Fruit fly (Drosophila melanogaster) whole organism, wandering third instar larva: ENCODE measurements around the gene CG32813.
A peak's percentile ranks its signal among the peaks of the same experiment; 100 is the strongest.

ENCODE experiments used
- Abd-B ChIP-seq: fragments of >200 bp; optimal IDR thresholded peaks from 2 replicates; lab custom pipeline; 2017; ENCODE audit warnings: missing biosample characterization, missing genetic modification characterization
- CG9705 ChIP-seq: fragments of 200-800 bp; sonication (Bioruptor generic); optimal IDR thresholded peaks from 2 replicates; lab custom pipeline; 2018; ENCODE audit warnings: missing biosample characterization, mild to moderate bottlenecking, missing genetic modification characterization
- CrebA ChIP-seq: fragments of 200-800 bp; sonication (Bioruptor generic); optimal IDR thresholded peaks from 2 replicates; lab custom pipeline; 2016; ENCODE audit warnings: missing biosample characterization, mild to moderate bottlenecking, missing genetic modification characterization, borderline replicate concordance
- Dfd ChIP-seq: fragments of >200 bp; optimal IDR thresholded peaks from 2 replicates; lab custom pipeline; 2017; ENCODE audit warnings: missing biosample characterization, missing genetic modification characterization
- Dif ChIP-seq: fragments of 200-275, 200-300 bp; sonication (Bioruptor generic); optimal IDR thresholded peaks from 2 replicates; lab custom pipeline; 2018; ENCODE audit warnings: missing biosample characterization, missing genetic modification characterization; ENCODE audit not compliant: partially characterized antibody
- GATAd ChIP-seq: sonication (Bioruptor generic); optimal IDR thresholded peaks from 2 replicates; lab custom pipeline; 2016; ENCODE audit warnings: missing biosample characterization, missing genetic modification characterization
- HLH106 ChIP-seq: fragments of 200-800 bp; optimal IDR thresholded peaks from 3 replicates; lab custom pipeline; 2019; ENCODE audit warnings: missing biosample characterization, mild to moderate bottlenecking, missing genetic modification characterization, moderate library complexity
- Hr83 ChIP-seq: fragments of 200-300 bp; sonication (Bioruptor generic); optimal IDR thresholded peaks from 2 replicates; lab custom pipeline; 2016; ENCODE audit warnings: missing biosample characterization, mild to moderate bottlenecking, missing genetic modification characterization, moderate library complexity; ENCODE audit not compliant: poor library complexity, severe bottlenecking
- Myc ChIP-seq: fragments of >200 bp; optimal IDR thresholded peaks from 2 replicates; lab custom pipeline; 2017
- N ChIP-seq: fragments of >200 bp; optimal IDR thresholded peaks from 2 replicates; lab custom pipeline; 2018; ENCODE audit warnings: missing biosample characterization, missing external identifiers, missing genetic modification characterization
- OdsH ChIP-seq: fragments of 200-800 bp; sonication (Bioruptor generic); optimal IDR thresholded peaks from 2 replicates; lab custom pipeline; 2016; ENCODE audit warnings: missing biosample characterization, mild to moderate bottlenecking, missing genetic modification characterization
- Rel ChIP-seq, 2 experiments: fragments of 200-800 bp; sonication (Bioruptor generic) in 1 of 2; optimal IDR thresholded peaks; 2 replicates in 1 of 2; 3 replicates in 1 of 2; lab custom pipeline; 2016 to 2019; ENCODE audit warnings: mild to moderate bottlenecking in 2 of 2, missing biosample characterization in 2 of 2, missing genetic modification characterization in 2 of 2, moderate library complexity in 1 of 2
- Sp1 ChIP-seq: fragments of 200-800 bp; sonication (Bioruptor generic); optimal IDR thresholded peaks from 3 replicates; lab custom pipeline; 2019; ENCODE audit warnings: missing biosample characterization, mild to moderate bottlenecking, missing genetic modification characterization, moderate library complexity
- Vsx2 ChIP-seq: fragments of 200-300, 225-300 bp; sonication (Bioruptor generic); optimal IDR thresholded peaks from 2 replicates; lab custom pipeline; 2018; ENCODE audit warnings: missing biosample characterization, missing genetic modification characterization; ENCODE audit not compliant: partially characterized antibody
- br ChIP-seq: fragments of 200-800 bp; sonication (Bioruptor generic); optimal IDR thresholded peaks from 2 replicates; lab custom pipeline; 2016; ENCODE audit warnings: missing biosample characterization, missing genetic modification characterization
- brk ChIP-seq: fragments of 200-800 bp; sonication (Bioruptor generic); optimal IDR thresholded peaks from 2 replicates; lab custom pipeline; 2016; ENCODE audit warnings: missing biosample characterization, mild to moderate bottlenecking, missing genetic modification characterization
- dl ChIP-seq, 2 experiments: fragments of 175-275, 200-275 bp in 1 of 2; fragments of 200-275 bp in 1 of 2; sonication (Bioruptor generic); optimal IDR thresholded peaks; lab custom pipeline; 2018; ENCODE audit warnings: mild to moderate bottlenecking in 2 of 2, missing biosample characterization in 2 of 2, missing genetic modification characterization in 2 of 2, moderate library complexity in 2 of 2; ENCODE audit not compliant: partially characterized antibody in 2 of 2, insufficient read depth in 1 of 2
- dmrt93B ChIP-seq: fragments of 200-800 bp; sonication (Bioruptor generic); optimal IDR thresholded peaks from 2 replicates; lab custom pipeline; 2018; ENCODE audit warnings: missing biosample characterization, mild to moderate bottlenecking, missing genetic modification characterization
- dsf ChIP-seq: sonication (Bioruptor generic); optimal IDR thresholded peaks from 2 replicates; lab custom pipeline; 2016; ENCODE audit warnings: missing biosample characterization, missing genetic modification characterization, borderline replicate concordance
- ey ChIP-seq: fragments of 200-800 bp; sonication (Bioruptor generic); optimal IDR thresholded peaks from 2 replicates; lab custom pipeline; 2016; ENCODE audit warnings: missing biosample characterization, missing genetic modification characterization
- foxo ChIP-seq, 2 experiments: fragments of 200-800 bp; sonication (Bioruptor generic); optimal IDR thresholded peaks; 2 replicates in 1 of 2; 3 replicates in 1 of 2; lab custom pipeline; 2016 to 2017; ENCODE audit warnings: missing biosample characterization in 2 of 2, missing genetic modification characterization in 2 of 2
- fru ChIP-seq: fragments of 200-800 bp; sonication (Bioruptor generic); optimal IDR thresholded peaks from 3 replicates; lab custom pipeline; 2016; ENCODE audit warnings: missing biosample characterization, mild to moderate bottlenecking, missing genetic modification characterization
- h ChIP-seq: fragments of 200-800 bp; sonication (Bioruptor generic); optimal IDR thresholded peaks from 3 replicates; lab custom pipeline; 2016; ENCODE audit warnings: missing biosample characterization, mild to moderate bottlenecking, missing genetic modification characterization
- jim ChIP-seq: fragments of 175-275, 200-325 bp; sonication (Bioruptor generic); optimal IDR thresholded peaks from 2 replicates; lab custom pipeline; 2016; ENCODE audit warnings: missing biosample characterization, mild to moderate bottlenecking, missing genetic modification characterization
- lola ChIP-seq: fragments of >200 bp; optimal IDR thresholded peaks from 2 replicates; lab custom pipeline; 2017; ENCODE audit warnings: missing biosample characterization, missing genetic modification characterization
- pan ChIP-seq: fragments of >200 bp; optimal IDR thresholded peaks from 2 replicates; lab custom pipeline; 2017
- psq ChIP-seq: fragments of 200-800 bp; sonication (Bioruptor generic); optimal IDR thresholded peaks from 3 replicates; lab custom pipeline; 2017; ENCODE audit warnings: missing biosample characterization, mild to moderate bottlenecking, missing genetic modification characterization, moderate library complexity
- rgr ChIP-seq: fragments of 200-800 bp; sonication (Bioruptor generic); optimal IDR thresholded peaks from 3 replicates; lab custom pipeline; 2016; ENCODE audit warnings: missing biosample characterization, mild to moderate bottlenecking, missing genetic modification characterization
- sage ChIP-seq: fragments of 200-800 bp; sonication (Bioruptor generic); optimal IDR thresholded peaks from 2 replicates; lab custom pipeline; 2016; ENCODE audit warnings: missing biosample characterization, mild to moderate bottlenecking, missing genetic modification characterization
- sv ChIP-seq: fragments of 200-800 bp; sonication (Bioruptor generic); optimal IDR thresholded peaks from 3 replicates; lab custom pipeline; 2016; ENCODE audit warnings: missing biosample characterization, missing genetic modification characterization
- tai ChIP-seq: sonication (Bioruptor generic); optimal IDR thresholded peaks from 2 replicates; lab custom pipeline; 2016; ENCODE audit warnings: missing biosample characterization, missing genetic modification characterization
- woc ChIP-seq: sonication (Bioruptor generic); optimal IDR thresholded peaks from 2 replicates; lab custom pipeline; 2016; ENCODE audit warnings: missing biosample characterization, mild to moderate bottlenecking, missing genetic modification characterization

The CG32813 gene

DNA sequence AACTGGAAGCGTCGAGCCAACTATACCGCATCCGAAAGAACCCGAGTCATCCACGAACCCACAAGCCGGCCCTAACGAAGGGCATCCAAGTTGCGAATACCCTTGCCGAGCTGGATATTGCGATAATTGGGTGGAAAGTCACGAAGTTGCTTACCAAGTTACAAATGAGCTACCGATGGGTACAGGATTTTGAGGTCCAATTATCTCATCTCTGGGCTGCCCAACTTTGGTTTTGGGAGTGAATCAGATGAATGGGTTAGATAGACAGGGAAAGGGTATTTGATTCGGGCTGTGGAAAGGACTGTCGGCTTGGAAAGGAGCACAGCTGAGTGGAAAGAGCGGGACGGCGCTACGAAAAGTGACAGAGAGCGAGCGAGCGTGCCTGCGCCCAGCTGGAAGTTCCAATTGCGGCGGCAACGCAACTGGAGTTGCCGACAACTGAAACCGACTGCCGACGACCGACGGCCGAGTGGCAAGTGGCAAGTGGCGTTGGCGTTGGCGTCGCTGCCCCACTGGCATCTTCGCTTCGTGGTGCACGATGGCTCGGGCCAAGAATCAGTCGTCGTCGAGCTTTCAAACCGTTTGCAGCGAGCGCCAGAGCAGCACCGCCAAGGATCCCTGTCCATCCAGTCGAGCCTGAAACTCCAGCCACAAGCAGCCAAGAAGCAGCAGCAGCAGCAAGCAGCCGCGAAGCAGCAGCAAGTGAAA, 30.7 kb downstream of the CG32813 start:
- peak; percentile 4 for TF ChIP-seq HLH106
- no peak for TF ChIP-seq rgr (GFP tag; lab: Kevin White, UChicago)
- no peak for TF ChIP-seq jim (GFP tag; lab: Kevin White, UChicago)
- no peak for TF ChIP-seq Rel (GFP tag; optimal IDR thresholded peaks at IDR 0.05; lab: Kevin White, UChicago)
- TF ChIP-seq Rel (tag; optimal IDR thresholded peaks at IDR 0.05; lab: Kevin White, UChicago) = no peak
- TF ChIP-seq dsf = no peak
- TF ChIP-seq GATAd (GFP tag; lab: Kevin White, UChicago) = no peak
- TF ChIP-seq dmrt93B (GFP tag; lab: Kevin White, UChicago) = no peak
- TF ChIP-seq woc = peak; percentile 80
- TF ChIP-seq br (GFP tag; lab: Kevin White, UChicago) = peak; percentile 18
- TF ChIP-seq CG9705 (GFP tag; lab: Kevin White, UChicago) = no peak
- TF ChIP-seq Dfd (GFP tag; lab: Kevin White, UChicago) = no peak
- peak in 1 of 2 experiments; percentile 22 for TF ChIP-seq foxo (GFP tag; optimal IDR thresholded peaks at IDR 0.05; lab: Kevin White, UChicago)
- TF ChIP-seq lola (GFP tag; lab: Kevin White, UChicago) = no peak
- TF ChIP-seq N (GFP tag; lab: Kevin White, UChicago) = no peak
- no peak for TF ChIP-seq brk
- TF ChIP-seq Myc (lab: Kevin White, UChicago) = no peak
- TF ChIP-seq dl (GFP tag; optimal IDR thresholded peaks at IDR 0.05; lab: Kevin White, UChicago; ENCODE audit: insufficient read depth in 1 of 2, partially characterized antibody in 2 of 2) = no peak
- TF ChIP-seq Sp1 = peak; percentile 17
- no peak for TF ChIP-seq sage (GFP tag; lab: Kevin White, UChicago)
- peak; percentile 36 for TF ChIP-seq ey (GFP tag; lab: Kevin White, UChicago)
- no peak for TF ChIP-seq Hr83 (GFP tag; lab: Kevin White, UChicago)
- TF ChIP-seq pan = no peak
- no peak for TF ChIP-seq tai (GFP tag; lab: Kevin White, UChicago)
- peak; percentile 31 for TF ChIP-seq Vsx2 (GFP tag; lab: Kevin White, UChicago)
- no peak for TF ChIP-seq Dif (GFP tag; lab: Kevin White, UChicago)
- peak; percentile 8 for TF ChIP-seq psq (GFP tag; lab: Kevin White, UChicago)
- TF ChIP-seq h (GFP tag; lab: Kevin White, UChicago) = peak; percentile 12
- TF ChIP-seq Abd-B = no peak
- TF ChIP-seq fru (GFP tag; lab: Kevin White, UChicago) = peak; percentile 43
- no peak for TF ChIP-seq sv (GFP tag; lab: Kevin White, UChicago)

DNA sequence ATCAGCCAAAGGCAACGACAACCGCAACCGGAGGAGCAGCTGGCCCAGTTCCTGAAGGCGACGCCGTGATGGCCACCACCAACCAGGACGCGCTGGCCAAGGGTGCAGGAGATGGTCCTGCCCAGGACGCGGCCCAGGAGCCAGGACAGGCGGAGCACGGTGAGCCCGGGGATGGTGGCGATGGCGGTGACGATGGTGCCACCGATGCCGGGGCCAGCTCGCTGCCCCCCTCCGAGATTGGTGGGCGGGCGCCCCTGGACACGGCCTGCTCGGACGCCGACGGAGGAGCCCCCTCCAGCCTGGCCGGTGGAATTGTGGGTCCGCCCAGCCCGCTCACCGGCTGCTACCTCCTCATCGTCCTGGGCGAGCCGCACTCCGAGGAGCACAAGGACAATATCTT, 33.6 kb downstream of the CG32813 start:
- TF ChIP-seq fru (GFP tag; lab: Kevin White, UChicago) (no peak), Dfd (GFP tag; lab: Kevin White, UChicago) (peak; percentile 97), OdsH (no peak), Vsx2 (GFP tag; lab: Kevin White, UChicago) (no peak), sv (GFP tag; lab: Kevin White, UChicago) (no peak), CrebA (GFP tag; lab: Kevin White, UChicago) (no peak), rgr (GFP tag; lab: Kevin White, UChicago) (no peak), br (GFP tag; lab: Kevin White, UChicago) (no peak)
